Fruit fly (Drosophila melanogaster) ovary, adult (tissue): ENCODE results near the gene CG14820.

ENCODE experiments used
- CG17801 ChIP-seq: fragments of 200-800 bp; optimal IDR thresholded peaks from 2 replicates; lab custom pipeline; 2019; ENCODE audit warnings: missing biosample characterization, mild to moderate bottlenecking, missing genetic modification characterization, moderate library complexity; ENCODE audit not compliant: partially characterized antibody

CG14820 gene

dm6 chr3L:6945357-6945756, 12.6 kb downstream of the CG14820 start:
- no peak for TF ChIP-seq CG17801 (GFP tag; lab: Kevin White, UChicago)

DNA sequence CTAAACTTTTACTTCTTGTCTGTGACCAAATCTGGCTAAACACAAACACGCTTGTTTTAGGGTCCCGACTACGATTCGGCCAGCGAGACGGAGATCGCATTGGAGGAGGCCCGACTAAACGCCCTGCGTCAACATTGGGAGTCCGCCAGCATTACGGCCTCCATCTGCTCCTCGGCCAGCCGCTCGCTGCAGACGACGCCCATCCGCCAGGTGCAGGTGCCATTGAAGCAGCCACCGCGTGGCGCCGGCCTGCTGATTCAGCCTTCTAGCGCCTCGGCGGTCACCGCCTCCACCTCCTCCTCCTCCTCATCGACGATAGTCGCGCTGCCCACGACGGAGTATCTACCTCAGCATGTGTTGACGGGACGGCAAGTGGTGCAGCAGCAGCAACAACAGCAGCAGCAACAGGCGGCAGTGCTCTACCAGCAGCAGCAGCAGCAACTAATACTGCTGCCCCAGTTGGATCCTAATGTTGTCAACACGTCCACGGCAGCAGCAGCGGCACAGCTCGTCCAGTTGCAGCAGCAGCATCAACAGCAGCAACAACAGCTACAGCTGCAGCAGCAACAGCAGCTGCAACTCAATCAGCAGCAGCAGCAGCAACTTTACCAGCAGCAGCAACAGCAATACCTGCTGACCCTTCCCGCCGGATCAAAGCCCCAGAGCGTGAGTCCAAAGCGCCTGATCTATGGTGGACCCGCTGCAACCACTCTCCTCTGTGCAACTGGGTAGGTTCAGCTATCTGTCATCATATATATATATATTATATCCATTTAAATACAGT, 14.7 kb downstream of the CG14820 start:
- TF ChIP-seq CG17801 (GFP tag; lab: Kevin White, UChicago) = no peak

DNA sequence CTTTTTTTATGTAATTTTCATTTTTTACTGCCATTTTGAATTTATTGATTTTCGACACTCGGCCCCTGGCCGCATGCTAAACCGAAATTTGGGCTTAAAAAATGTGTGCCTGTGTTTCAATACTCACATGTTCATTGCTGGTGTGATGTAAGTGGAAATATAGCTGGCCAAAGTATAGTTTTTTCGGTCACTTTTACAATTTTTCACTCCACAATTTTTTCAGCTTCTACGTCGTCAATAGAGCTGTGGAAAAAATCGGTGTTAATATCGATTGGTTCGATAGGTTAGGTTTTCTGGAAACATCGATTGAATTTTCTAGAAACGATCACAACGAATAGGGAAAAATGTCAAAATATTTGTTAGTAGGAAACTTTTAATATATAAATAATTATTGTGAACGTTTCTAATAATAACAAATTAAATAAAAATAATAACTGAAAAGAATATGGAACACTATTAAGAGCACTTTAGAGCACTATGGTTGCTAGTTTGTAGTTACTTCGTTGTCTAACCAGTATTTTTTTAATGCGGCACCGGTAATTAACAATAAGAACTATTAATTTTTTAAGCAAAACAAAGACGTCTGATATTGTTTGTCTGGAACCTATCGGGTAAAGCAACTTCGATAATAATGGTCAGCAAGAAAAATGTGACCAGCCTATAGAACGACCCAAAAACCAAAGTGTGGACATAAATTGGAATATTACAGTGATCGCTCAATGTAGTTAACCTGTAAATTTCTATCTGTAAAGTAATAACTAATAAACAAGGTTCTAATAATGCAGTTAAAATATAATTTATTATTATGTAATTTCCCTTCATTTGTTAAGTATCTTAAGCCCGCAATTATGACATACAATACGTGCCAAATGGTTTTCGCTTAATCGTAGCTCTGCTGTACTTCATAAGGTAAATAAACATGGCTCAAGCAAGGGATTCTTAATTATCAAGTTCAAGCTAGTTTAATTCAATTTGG, 22.8 kb downstream of the CG14820 start, which contains the start of the genes CG10077 and CG9948:
TSS of gene CG10077 (minus strand) at position 651 of the 976 bp plus-strand sequence.
TSS of gene CG9948 (plus strand) at position 738 of the 976 bp plus-strand sequence.
- TF ChIP-seq CG17801 (GFP tag; lab: Kevin White, UChicago) = peak; percentile 94

dm6 chr3L:6957753-6958420, 25.2 kb downstream of the CG14820 start, which contains the start of the genes Uqcc1 and Surf1:
Gene Uqcc1 (minus strand): TSS chr3L:6958108.
Gene Surf1 (plus strand): TSS chr3L:6958346.
- no peak for TF ChIP-seq CG17801 (GFP tag; lab: Kevin White, UChicago)

DNA sequence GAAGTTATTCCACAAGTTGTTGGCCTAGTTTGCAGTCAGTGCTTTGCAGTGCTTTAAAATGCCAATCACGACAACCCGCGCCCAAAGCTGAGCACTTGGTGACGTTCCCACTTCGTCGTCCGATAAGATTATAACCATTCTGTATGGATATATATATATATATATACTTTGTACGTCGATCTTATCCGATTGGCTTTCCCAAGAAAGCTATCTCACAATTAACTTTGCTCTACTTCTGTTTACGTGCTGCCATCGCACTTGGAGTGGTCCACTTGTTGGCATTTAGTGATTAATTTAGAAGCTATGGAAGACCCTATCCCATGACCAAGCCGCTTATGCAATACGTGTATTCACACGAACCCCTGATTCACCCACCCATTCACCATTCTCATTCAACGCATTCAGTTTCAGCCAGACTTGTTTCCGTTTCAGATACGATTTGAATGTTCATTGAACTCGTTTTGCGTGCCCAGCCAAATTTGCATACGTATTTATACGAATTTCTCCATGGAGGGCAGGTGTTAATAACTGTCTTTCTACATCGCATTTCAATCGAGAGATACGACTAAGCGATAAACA, 29.4 kb downstream of the CG14820 start:
- TF ChIP-seq CG17801 (GFP tag; lab: Kevin White, UChicago) = no peak

DNA sequence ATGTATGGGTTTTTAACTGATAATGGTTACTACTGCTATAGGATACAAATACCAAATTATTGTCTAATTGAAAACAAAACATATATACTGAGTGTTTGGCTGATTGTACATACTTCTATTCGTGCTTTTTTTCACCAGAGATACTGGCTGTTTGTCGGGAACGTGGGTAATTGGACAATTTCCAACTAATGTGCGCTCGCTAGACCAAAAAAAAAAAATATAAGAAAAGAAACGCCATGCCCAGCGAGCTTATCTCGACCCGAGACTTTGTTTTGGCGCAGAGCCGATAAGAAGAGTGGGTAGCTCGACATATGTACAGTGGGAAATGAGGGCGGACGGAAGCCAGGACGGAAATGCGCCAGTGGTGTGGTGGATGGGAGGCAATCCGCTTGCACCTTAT, 30.4 kb downstream of the CG14820 start:
- TF ChIP-seq CG17801 (GFP tag; lab: Kevin White, UChicago) = no peak

dm6 chr3L:6963792-6964487, 31.2 kb downstream of the CG14820 start:
- no peak for TF ChIP-seq CG17801 (GFP tag; lab: Kevin White, UChicago)

dm6 chr3L:6964488-6965152, 31.9 kb downstream of the CG14820 start, which contains the start of gene sgl:
Gene sgl (minus strand): TSS chr3L:6964758.
- peak; percentile 74 for TF ChIP-seq CG17801 (GFP tag; lab: Kevin White, UChicago)

DNA sequence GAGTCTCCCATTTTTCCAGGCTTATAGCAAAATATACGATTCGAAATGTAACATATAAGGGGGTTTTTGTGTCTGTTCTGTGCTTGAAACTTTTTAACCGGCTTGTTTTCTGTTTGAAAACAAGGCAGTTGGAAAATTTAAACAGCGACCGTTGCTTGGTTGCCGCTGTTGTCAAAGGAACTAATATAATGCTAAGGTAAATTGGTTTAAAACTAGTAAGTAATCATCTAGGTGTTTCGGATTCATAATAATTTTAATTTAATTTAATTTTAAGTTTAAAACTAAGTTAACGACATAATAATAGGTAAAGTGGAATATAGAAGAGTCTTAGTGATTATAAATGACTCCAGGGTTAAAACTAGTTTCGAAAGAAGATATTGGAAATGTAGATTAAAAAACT, 35.1 kb downstream of the CG14820 start, which contains the start of gene CG10064:
TSS of gene CG10064 (minus strand) at position 101 of the 400 bp plus-strand sequence.
- TF ChIP-seq CG17801 (GFP tag; lab: Kevin White, UChicago) = no peak

DNA sequence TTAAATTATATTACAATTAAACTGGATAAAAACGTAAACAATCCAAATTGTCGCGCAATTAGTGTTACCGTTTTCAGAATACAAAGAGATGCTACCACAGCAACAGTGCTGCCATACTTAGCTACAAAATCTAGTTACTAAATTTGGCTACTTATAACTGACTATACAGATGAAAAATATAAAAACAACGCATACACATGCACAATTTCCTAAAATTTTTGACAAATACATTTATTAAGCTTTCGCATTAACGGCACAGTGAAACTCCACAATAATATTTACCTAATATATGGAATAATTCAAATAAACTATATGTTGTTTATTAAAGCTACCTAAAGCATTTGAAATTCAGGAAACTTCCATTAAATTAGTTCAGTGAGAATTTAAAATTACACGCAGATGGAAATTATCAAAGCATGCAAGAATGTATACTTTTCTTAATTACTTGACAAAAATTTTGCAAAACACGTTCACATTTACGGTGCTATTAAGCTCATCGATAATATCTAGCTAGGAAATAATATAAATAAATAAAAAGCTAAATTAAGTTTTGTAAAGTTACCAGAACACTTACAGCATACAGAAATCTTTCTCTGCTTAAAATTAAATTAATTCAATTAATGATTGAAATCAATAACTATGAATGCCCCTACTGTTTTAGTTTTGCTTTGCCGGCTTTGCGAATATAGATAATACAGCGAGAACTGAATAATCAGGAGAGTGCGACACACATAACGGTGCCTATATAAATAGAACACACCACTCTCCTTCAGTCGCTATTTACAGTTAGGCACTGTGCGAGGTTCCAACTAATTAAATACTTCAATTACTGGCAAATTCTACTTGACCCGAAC, 36.5 kb downstream of the CG14820 start, which contains the start of the genes Mis12 and CG9953:
TSS of gene Mis12 (minus strand) at position 88 of the 854 bp plus-strand sequence.
TSS of gene CG9953 (plus strand) at position 698 of the 854 bp plus-strand sequence.
- TF ChIP-seq CG17801 (GFP tag; lab: Kevin White, UChicago) = peak; percentile 63

dm6 chr3L:6971298-6971697, 38.6 kb downstream of the CG14820 start:
- TF ChIP-seq CG17801 (GFP tag; lab: Kevin White, UChicago) = no peak

DNA sequence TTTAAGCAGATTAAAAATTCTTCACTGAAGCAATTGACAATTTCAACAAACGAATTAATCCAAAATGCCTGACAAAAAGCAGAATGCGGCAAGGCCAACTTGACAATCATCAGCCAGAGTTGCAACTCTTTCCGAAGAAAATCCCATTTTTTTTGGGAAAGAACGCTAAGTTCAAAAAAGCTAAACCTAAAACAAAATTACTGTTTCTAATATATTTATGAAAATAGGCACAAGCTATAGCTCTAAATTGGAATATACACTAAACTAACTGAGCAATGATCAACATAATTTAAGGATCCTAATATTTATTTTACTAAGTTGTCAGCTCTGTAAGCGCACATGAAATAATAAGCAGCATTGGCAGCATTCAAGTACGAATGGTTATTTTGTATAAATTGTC, 39.6 kb downstream of the CG14820 start, which contains the start of gene CG10063:
TSS of gene CG10063 (minus strand) at position 101 of the 400 bp plus-strand sequence.
- no peak for TF ChIP-seq CG17801 (GFP tag; lab: Kevin White, UChicago)
